Worm (Caenorhabditis elegans): ENCODE results near the gene C01G10.14.
A peak's percentile ranks its signal among the peaks of the same experiment; 100 is the strongest.

Gene C01G10.14

ce11 chrV:15083659-15084058 is 22.1 kb downstream of the C01G10.14 start (continued):
- TF ChIP-seq zfp-3 (GFP tag; conservative IDR thresholded peaks at IDR 0.05), result no peak
- TF ChIP-seq egl-43 (GFP tag; IDR thresholded peaks at IDR 0.05), result peak; percentile 47; the same call in 1 of the 2 replicates
- no peak for TF ChIP-seq fkh-10 (GFP tag; optimal IDR thresholded peaks at IDR 0.05)
- no peak for TF ChIP-seq mes-2 (tag; optimal IDR thresholded peaks at IDR 0.05; ENCODE audit: poor library complexity, severe bottlenecking)
- TF ChIP-seq Y105C5A.15 (GFP tag; IDR thresholded peaks at IDR 0.05), result no peak
- no peak for TF ChIP-seq F44E2.7 (GFP tag; IDR thresholded peaks at IDR 0.05)
- TF ChIP-seq attf-4 (tag; optimal IDR thresholded peaks at IDR 0.05), result no peak
- no peak for TF ChIP-seq php-3 (GFP tag; IDR thresholded peaks at IDR 0.05)
- TF ChIP-seq ceh-20 (GFP tag; IDR thresholded peaks at IDR 0.05), result no peak
- no peak for TF ChIP-seq mep-1 (tag; optimal IDR thresholded peaks at IDR 0.05)
- TF ChIP-seq nhr-77 (tag; optimal IDR thresholded peaks at IDR 0.05), result no peak
- no peak for TF ChIP-seq lin-1 (GFP tag; IDR thresholded peaks at IDR 0.05)
- TF ChIP-seq mdt-29 (GFP tag; IDR thresholded peaks at IDR 0.05), result no peak
- no peak for TF ChIP-seq nhr-25 (tag; optimal IDR thresholded peaks at IDR 0.05; ENCODE audit: borderline replicate concordance, insufficient read depth)
- peak; percentile 70 for TF ChIP-seq ama-1 (optimal IDR thresholded peaks at IDR 0.05)
- no peak for TF ChIP-seq zip-11 (GFP tag; IDR thresholded peaks at IDR 0.05)
- TF ChIP-seq vab-7 (GFP tag; IDR thresholded peaks at IDR 0.05), result no peak
- TF ChIP-seq ceh-82 (tag; optimal IDR thresholded peaks at IDR 0.05), result no peak
- no peak for TF ChIP-seq dpl-1 (GFP tag; optimal IDR thresholded peaks at IDR 0.05)
- peak; percentile 32 for TF ChIP-seq F49E8.2 (tag; optimal IDR thresholded peaks at IDR 0.05; ENCODE audit: borderline replicate concordance)
- TF ChIP-seq ZK546.5 (tag; optimal IDR thresholded peaks at IDR 0.05), result no peak
- no peak for TF ChIP-seq hif-1 (tag; optimal IDR thresholded peaks at IDR 0.05)
- TF ChIP-seq unc-130 (GFP tag; optimal IDR thresholded peaks at IDR 0.05), result no peak
- TF ChIP-seq Y75B8A.6 (GFP tag; IDR thresholded peaks at IDR 0.05), result 0 out of 2 replicates have a peak, but pooled peaks have one; percentile 21
- no peak for TF ChIP-seq lin-15B (tag; optimal IDR thresholded peaks at IDR 0.05)
- no peak for TF ChIP-seq nhr-237 (tag; optimal IDR thresholded peaks at IDR 0.05)
- TF ChIP-seq dmd-8 (GFP tag; IDR thresholded peaks at IDR 0.05), result no peak
- TF ChIP-seq nhr-76 (tag; optimal IDR thresholded peaks at IDR 0.05), result no peak
- no peak for TF ChIP-seq dmd-6 (GFP tag; IDR thresholded peaks at IDR 0.05)
- no peak for TF ChIP-seq spr-3 (GFP tag; optimal IDR thresholded peaks at IDR 0.05)
- no peak for TF ChIP-seq rbr-2 (tag; optimal IDR thresholded peaks at IDR 0.05)
- no peak for TF ChIP-seq lin-39 (tag; optimal IDR thresholded peaks at IDR 0.05)
- peak; percentile 10 for TF ChIP-seq dve-1 (tag; optimal IDR thresholded peaks at IDR 0.05; ENCODE audit: insufficient read depth)
- TF ChIP-seq madf-9 (GFP tag; conservative IDR thresholded peaks at IDR 0.05), result no peak
- no peak for TF ChIP-seq tra-1 (GFP tag; IDR thresholded peaks at IDR 0.05)
- no peak for TF ChIP-seq sdz-12 (GFP tag; optimal IDR thresholded peaks at IDR 0.05)
- TF ChIP-seq daf-19 (GFP tag; conservative IDR thresholded peaks at IDR 0.05), result no peak
- peak; percentile 44 for TF ChIP-seq duxl-1 (tag; optimal IDR thresholded peaks at IDR 0.05; ENCODE audit: poor library complexity)
- no peak for TF ChIP-seq skn-1 (tag; optimal IDR thresholded peaks at IDR 0.05)
- peak; percentile 18 for TF ChIP-seq aha-1 (tag)
- TF ChIP-seq tag-97 (GFP tag; IDR thresholded peaks at IDR 0.05), result no peak
- TF ChIP-seq unc-62 (GFP tag; optimal IDR thresholded peaks at IDR 0.05 in 1 of 2), result no peak
- TF ChIP-seq unc-62 (tag; optimal IDR thresholded peaks at IDR 0.05), result no peak
- no peak for TF ChIP-seq gei-8 (GFP tag; optimal IDR thresholded peaks at IDR 0.05)
- no peak for TF ChIP-seq ces-1 (GFP tag; optimal IDR thresholded peaks at IDR 0.05)
- no peak for TF ChIP-seq zip-2 (tag; optimal IDR thresholded peaks at IDR 0.05)
- no peak for TF ChIP-seq ztf-7 (tag; optimal IDR thresholded peaks at IDR 0.05)
- no peak for TF ChIP-seq R02D3.7 (tag; optimal IDR thresholded peaks at IDR 0.05)
- 0 out of 2 replicates have a peak, but pooled peaks have one; percentile 30 for TF ChIP-seq arid-1 (GFP tag; conservative IDR thresholded peaks at IDR 0.05)
- no peak for TF ChIP-seq nhr-41 (GFP tag; IDR thresholded peaks at IDR 0.05)
- TF ChIP-seq nhr-28 (tag; optimal IDR thresholded peaks at IDR 0.05), result no peak
- no peak for TF ChIP-seq mdl-1 (tag; optimal IDR thresholded peaks at IDR 0.05)
- TF ChIP-seq daf-12 (tag; optimal IDR thresholded peaks at IDR 0.05), result no peak
